Fruit fly (Drosophila melanogaster): ENCODE results near the gene CG9915.

CG9915 gene

dm6 chrX:16279340-16279941 is 33.5 kb downstream of the CG9915 start:
- peak; percentile 61 to 86 for TF ChIP-seq ss (GFP tag; optimal IDR thresholded peaks at IDR 0.05)
- TF ChIP-seq CG15336 (GFP tag; IDR thresholded peaks at IDR 0.05), result peak; percentile 87
- peak; percentile 87 for TF ChIP-seq CG11294 (GFP tag; IDR thresholded peaks at IDR 0.05)
- TF ChIP-seq lz (GFP tag; optimal IDR thresholded peaks at IDR 0.05), result peak; percentile 95
- TF ChIP-seq Smox (GFP tag; optimal IDR thresholded peaks at IDR 0.05), result peak; percentile 84
- peak; percentile 70 for TF ChIP-seq spab (GFP tag; optimal IDR thresholded peaks at IDR 0.05)
- peak; percentile 96 for TF ChIP-seq Eip78C (GFP tag)
- peak; percentile 96 for TF ChIP-seq CG31627 (GFP tag; optimal IDR thresholded peaks at IDR 0.05)
- TF ChIP-seq pdm3 (GFP tag; optimal IDR thresholded peaks at IDR 0.05), result peak; percentile 92
- TF ChIP-seq CG6163 (GFP tag; IDR thresholded peaks at IDR 0.05), result peak; percentile 96
- peak; percentile 75 for TF ChIP-seq CG16779 (tag; optimal IDR thresholded peaks at IDR 0.05)
- peak; percentile 91 for TF ChIP-seq Hr4 (GFP tag; optimal IDR thresholded peaks at IDR 0.05)
- peak; percentile 99 for TF ChIP-seq CG11902 (GFP tag; optimal IDR thresholded peaks at IDR 0.05)
- TF ChIP-seq salr (GFP tag; optimal IDR thresholded peaks at IDR 0.05), result peak; percentile 65 to 79
- TF ChIP-seq CG8632 (GFP tag; optimal IDR thresholded peaks at IDR 0.05), result peak; percentile 88
- peak; percentile 91 for TF ChIP-seq OdsH (GFP tag; optimal IDR thresholded peaks at IDR 0.05)
- peak; percentile 87 for TF ChIP-seq CG10669 (GFP tag; optimal IDR thresholded peaks at IDR 0.05)
- peak; percentile 77 for TF ChIP-seq CG6854 (GFP tag; optimal IDR thresholded peaks at IDR 0.05)
- TF ChIP-seq CG6808 (GFP tag; optimal IDR thresholded peaks at IDR 0.05), result peak; percentile 76
- TF ChIP-seq Met (GFP tag; optimal IDR thresholded peaks at IDR 0.05), result peak; percentile 88
- TF ChIP-seq Eip93F (GFP tag; optimal IDR thresholded peaks at IDR 0.05), result peak; percentile 77
- peak; percentile 88 for TF ChIP-seq esn (GFP tag; optimal IDR thresholded peaks at IDR 0.05)
- TF ChIP-seq cyc (GFP tag; optimal IDR thresholded peaks at IDR 0.05), result peak; percentile 95
- peak; percentile 83 for TF ChIP-seq fd85E (GFP tag; optimal IDR thresholded peaks at IDR 0.05)
- peak; percentile 73 for TF ChIP-seq vri (GFP tag; optimal IDR thresholded peaks at IDR 0.05)
- TF ChIP-seq CG10631 (GFP tag; optimal IDR thresholded peaks at IDR 0.05), result peak; percentile 88
- TF ChIP-seq Ets21C (GFP tag; optimal IDR thresholded peaks at IDR 0.05), result peak; percentile 90
- peak; percentile 91 for TF ChIP-seq Sox14 (GFP tag; optimal IDR thresholded peaks at IDR 0.05)
- peak; percentile 89 for TF ChIP-seq acj6 (GFP tag; optimal IDR thresholded peaks at IDR 0.05)
- TF ChIP-seq CG32006 (GFP tag; optimal IDR thresholded peaks at IDR 0.05), result peak; percentile 89
- TF ChIP-seq Ets96B (tag; optimal IDR thresholded peaks at IDR 0.05), result peak; percentile 83
- peak; percentile 68 for TF ChIP-seq dsx (GFP tag; optimal IDR thresholded peaks at IDR 0.05; ENCODE audit: poor library complexity, severe bottlenecking)
- peak; percentile 86 for TF ChIP-seq net (GFP tag; optimal IDR thresholded peaks at IDR 0.05)
- TF ChIP-seq svp (GFP tag), result peak; percentile 98
- peak; percentile 93 for TF ChIP-seq CG3919 (GFP tag; optimal IDR thresholded peaks at IDR 0.05)
- TF ChIP-seq Eip75B (GFP tag; optimal IDR thresholded peaks at IDR 0.05), result peak; percentile 93
- peak; percentile 58 for TF ChIP-seq dac (GFP tag; optimal IDR thresholded peaks at IDR 0.05)
- peak; percentile 94 for TF ChIP-seq CG7368 (GFP tag; optimal IDR thresholded peaks at IDR 0.05)
- peak; percentile 56 for TF ChIP-seq Blimp-1 (GFP tag; optimal IDR thresholded peaks at IDR 0.05)
- peak; percentile 84 for TF ChIP-seq CG4318 (GFP tag; optimal IDR thresholded peaks at IDR 0.05)
- peak; percentile 95 for TF ChIP-seq Sox15 (GFP tag; optimal IDR thresholded peaks at IDR 0.05)
- peak; percentile 88 for TF ChIP-seq Gug (GFP tag; IDR thresholded peaks at IDR 0.05)
- peak; percentile 75 for TF ChIP-seq CG8119 (GFP tag; IDR thresholded peaks at IDR 0.05)
- peak; percentile 92 for TF ChIP-seq topi (GFP tag; optimal IDR thresholded peaks at IDR 0.05)
- peak; percentile 5 for TF ChIP-seq Hr38 (GFP tag; optimal IDR thresholded peaks at IDR 0.05)
- TF ChIP-seq eg (GFP tag; IDR thresholded peaks at IDR 0.05), result peak; percentile 96
- peak; percentile 87 for TF ChIP-seq Sox102F (GFP tag; optimal IDR thresholded peaks at IDR 0.05)
- peak; percentile 74 for TF ChIP-seq Lpt (GFP tag; optimal IDR thresholded peaks at IDR 0.05)
- peak; percentile 87 for TF ChIP-seq CG3032 (tag; optimal IDR thresholded peaks at IDR 0.05)
- peak; percentile 61 for TF ChIP-seq fkh (GFP tag; optimal IDR thresholded peaks at IDR 0.05)
- peak; percentile 83 for TF ChIP-seq CG11762 (GFP tag; optimal IDR thresholded peaks at IDR 0.05; ENCODE audit: insufficient read depth)

All from whole organism, prepupa.